Worm (Caenorhabditis elegans) whole organism, L3 larva: ENCODE data around the gene W03H9.2.

ENCODE experiments used
- ZK546.5 ChIP-seq: sonication (generic microtip); optimal IDR thresholded peaks from 2 replicates; lab custom pipeline; 2017; ENCODE audit warnings: missing biosample characterization, missing genetic modification characterization
- ceh-82 ChIP-seq: fragments of 150-350 bp; optimal IDR thresholded peaks from 2 replicates; lab custom pipeline; 2014; ENCODE audit warnings: missing biosample characterization, missing genetic modification characterization
- lin-15B ChIP-seq: fragments of 150-350 bp; optimal IDR thresholded peaks from 2 replicates; lab custom pipeline; 2014; ENCODE audit warnings: missing biosample characterization, missing genetic modification characterization
- mdl-1 ChIP-seq: fragments of 150-350 bp; optimal IDR thresholded peaks from 2 replicates; lab custom pipeline; 2014; ENCODE audit warnings: missing biosample characterization, missing genetic modification characterization
- nhr-237 ChIP-seq: fragments of 150-350 bp; optimal IDR thresholded peaks from 2 replicates; lab custom pipeline; 2014; ENCODE audit warnings: missing biosample characterization, missing genetic modification characterization
- nhr-76 ChIP-seq: fragments of 150-350 bp; sonication (generic microtip); optimal IDR thresholded peaks from 5 replicates; lab custom pipeline; 2014; ENCODE audit warnings: missing biosample characterization, missing genetic modification characterization
- pha-4 ChIP-seq: fragments of 150-350 bp; optimal IDR thresholded peaks from 2 replicates; lab custom pipeline; 2014; ENCODE audit warnings: missing biosample characterization, missing genetic modification reagents, missing genetic modification characterization
- snpc-4 ChIP-seq: fragments of 150-350 bp; optimal IDR thresholded peaks from 2 replicates; lab custom pipeline; 2014; ENCODE audit warnings: missing biosample characterization, missing genetic modification characterization
- ztf-4 ChIP-seq: fragments of 150-350 bp; optimal IDR thresholded peaks from 2 replicates; lab custom pipeline; 2014; ENCODE audit warnings: missing biosample characterization, missing genetic modification characterization

DNA sequence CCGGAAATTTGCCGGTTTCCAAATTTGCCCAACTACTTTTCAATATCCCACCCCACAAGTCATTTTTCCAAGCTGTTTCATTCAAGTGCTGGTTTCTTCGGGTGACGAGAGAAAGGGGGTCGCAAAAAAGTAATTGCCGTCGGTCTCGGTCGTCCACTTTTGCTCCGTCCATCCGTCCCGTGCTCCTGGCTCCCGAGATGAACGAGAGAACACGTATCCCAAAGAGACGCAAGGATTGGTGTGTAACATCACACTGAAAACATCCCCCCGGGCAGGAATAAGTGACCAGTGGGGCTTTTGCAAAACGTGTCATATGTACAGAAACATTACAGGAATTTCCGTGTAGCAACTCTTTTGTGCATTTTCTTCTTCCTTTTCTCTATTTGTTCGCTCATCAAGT lies 33.0 kb upstream of the W03H9.2 start:
- TF ChIP-seq nhr-237 = no peak
- no peak for TF ChIP-seq pha-4 (tag; lab: Kevin White, UChicago)
- no peak for TF ChIP-seq ceh-82 (tag; lab: Kevin White, UChicago)
- TF ChIP-seq nhr-76 (tag; lab: Kevin White, UChicago) = no peak
- TF ChIP-seq ztf-4 = no peak
- no peak for TF ChIP-seq ZK546.5 (tag; lab: Kevin White, UChicago)
- no peak for TF ChIP-seq snpc-4
- TF ChIP-seq lin-15B (tag; lab: Kevin White, UChicago) = no peak
- TF ChIP-seq mdl-1 (tag; lab: Kevin White, UChicago) = no peak
